Worm (Caenorhabditis elegans): ENCODE data around the gene mab-21.

- no peak for TF ChIP-seq nhr-28 (tag; optimal IDR thresholded peaks at IDR 0.05)
- no peak for TF ChIP-seq nhr-11 (tag; optimal IDR thresholded peaks at IDR 0.05)
- no peak for TF ChIP-seq unc-86 (tag; optimal IDR thresholded peaks at IDR 0.05)
- TF ChIP-seq fkh-10 (GFP tag; optimal IDR thresholded peaks at IDR 0.05): no peak
- TF ChIP-seq skn-1 (tag; optimal IDR thresholded peaks at IDR 0.05): no peak
- no peak for TF ChIP-seq egl-13 (tag; optimal IDR thresholded peaks at IDR 0.05)
- TF ChIP-seq ets-5 (GFP tag; IDR thresholded peaks at IDR 0.05): no peak
- TF ChIP-seq elt-3 (tag; optimal IDR thresholded peaks at IDR 0.05): no peak
- TF ChIP-seq nhr-237 (tag; optimal IDR thresholded peaks at IDR 0.05): no peak
- no peak for TF ChIP-seq mef-2 (tag; optimal IDR thresholded peaks at IDR 0.05)
- TF ChIP-seq snpc-4 (tag; optimal IDR thresholded peaks at IDR 0.05): no peak
These were observed 34.4 kb downstream of the mab-21 start, which contains the start of gene clec-153 for ce11 chrIII:4634947-4635346.
